Worm (Caenorhabditis elegans) whole organism, mixed stage, embryonic: Measurements from ENCODE around the gene str-131.

Experiments used
- ceh-43 ChIP-seq: fragments of 200-800 bp; sonication (Bioruptor generic); optimal IDR thresholded peaks from 2 replicates; lab custom pipeline; 2018; ENCODE audit warnings: mild to moderate bottlenecking, missing genetic modification characterization, moderate library complexity, missing compliant biosample characterization
- elt-1 ChIP-seq: sonication (generic microtip); optimal IDR thresholded peaks from 2 replicates; lab custom pipeline; 2017; ENCODE audit warnings: missing genetic modification characterization, mild to moderate bottlenecking, missing compliant biosample characterization, antibody characterized with exemption, moderate library complexity, borderline replicate concordance; ENCODE audit not compliant: insufficient read depth
- elt-3 ChIP-seq: fragments of 150-350 bp; optimal IDR thresholded peaks from 2 replicates; lab custom pipeline; 2014; ENCODE audit warnings: missing biosample characterization, missing genetic modification characterization
- mls-2 ChIP-seq: sonication (generic microtip); optimal IDR thresholded peaks from 2 replicates; lab custom pipeline; 2016; ENCODE audit warnings: mild to moderate bottlenecking, missing genetic modification characterization, moderate library complexity, missing compliant biosample characterization

- no peak for TF ChIP-seq mls-2 (tag; lab: Kevin White, UChicago)
- no peak for TF ChIP-seq elt-1 (tag; lab: Kevin White, UChicago)
- TF ChIP-seq elt-3 (tag; lab: Kevin White, UChicago), result no peak
- TF ChIP-seq ceh-43 (GFP tag; lab: Kevin White, UChicago), result no peak
Measured at ce11 chrV:8031121-8031520, 50.4 kb downstream of the str-131 start, which contains the start of gene vars-1.
